Worm (Caenorhabditis elegans) whole organism, L2 larva: ENCODE measurements around the gene dct-12.

Experiments used
- gmeb-1 ChIP-seq: fragments of 150-350 bp; optimal IDR thresholded peaks from 2 replicates; lab custom pipeline; 2014; ENCODE audit warnings: missing biosample characterization, missing genetic modification characterization
- skn-1 ChIP-seq: sonication (generic microtip); optimal IDR thresholded peaks from 2 replicates; lab custom pipeline; 2017; ENCODE audit warnings: missing biosample characterization, missing genetic modification characterization
- zag-1 ChIP-seq: fragments of 150-350 bp; optimal IDR thresholded peaks from 2 replicates; lab custom pipeline; 2014; ENCODE audit warnings: missing biosample characterization, missing genetic modification characterization

- TF ChIP-seq skn-1 (tag; lab: Kevin White, UChicago) (no peak), gmeb-1 (no peak), zag-1 (tag; lab: Kevin White, UChicago) (no peak)
These were observed 48.6 kb upstream of the dct-12 start, which contains the start of gene arrd-9 for ce11 chrII:12480811-12481210.
